Worm (Caenorhabditis elegans) whole organism, young adult: Measurements from ENCODE around the gene Y49G5A.1.
A peak's percentile ranks its signal among the peaks of the same experiment; 100 is the strongest.

Experiments
- B0261.1 ChIP-seq: sonication (generic microtip); optimal IDR thresholded peaks from 2 replicates; lab custom pipeline; 2016; ENCODE audit warnings: mild to moderate bottlenecking, missing genetic modification characterization, moderate library complexity, missing compliant biosample characterization
- D2030.7 ChIP-seq: fragments of 200-800 bp; sonication (Bioruptor generic); IDR thresholded peaks from 2 replicates; pipeline ENCODE4 v1.3.6; 2022; ENCODE audit warnings: missing genetic modification reagents, missing genetic modification characterization, missing compliant biosample characterization
- F52B5.7 ChIP-seq: sonication (generic microtip); optimal IDR thresholded peaks from 2 replicates; lab custom pipeline; 2016; ENCODE audit warnings: mild to moderate bottlenecking, missing genetic modification characterization, missing compliant biosample characterization
- K12H6.12 ChIP-seq: fragments of 200-800 bp; sonication (Bioruptor generic); optimal IDR thresholded peaks from 2 replicates; lab custom pipeline; 2018; ENCODE audit warnings: mild to moderate bottlenecking, missing genetic modification characterization, missing compliant biosample characterization
- T26A5.8 ChIP-seq: sonication (generic microtip); optimal IDR thresholded peaks from 2 replicates; lab custom pipeline; 2016; ENCODE audit warnings: missing genetic modification characterization, missing compliant biosample characterization
- Y95B8A.8 ChIP-seq: fragments of 200-800 bp; sonication (Bioruptor generic); IDR thresholded peaks from 2 replicates; pipeline ENCODE4 v1.3.6; 2022; ENCODE audit warnings: missing genetic modification reagents, missing genetic modification characterization, missing compliant biosample characterization
- ZK185.1 ChIP-seq: sonication (generic microtip); optimal IDR thresholded peaks from 2 replicates; lab custom pipeline; 2016; ENCODE audit warnings: mild to moderate bottlenecking, missing genetic modification characterization, missing compliant biosample characterization; ENCODE audit not compliant: poor library complexity, severe bottlenecking
- ama-1 ChIP-seq, 3 experiments: fragments of 150-350 bp in 1 of 3; sonication (generic microtip) in 2 of 3; optimal IDR thresholded peaks; 2 replicates each; lab custom pipeline; 2014 to 2018; ENCODE audit warnings: missing biosample characterization in 2 of 3, missing genetic modification characterization in 2 of 3, missing genetic modification reagents in 2 of 3
- aptf-3 ChIP-seq: fragments of 200-800 bp; sonication (Bioruptor generic); IDR thresholded peaks from 2 replicates; pipeline ENCODE4 v1.3.6; 2022; ENCODE audit warnings: missing genetic modification characterization, missing compliant biosample characterization
- atf-7 ChIP-seq: sonication (generic microtip); optimal IDR thresholded peaks from 2 replicates; lab custom pipeline; 2017; ENCODE audit warnings: mild to moderate bottlenecking, missing genetic modification characterization, missing compliant biosample characterization
- attf-5 ChIP-seq: fragments of 200-800 bp; sonication (Bioruptor generic); optimal IDR thresholded peaks from 2 replicates; lab custom pipeline; 2018; ENCODE audit warnings: mild to moderate bottlenecking, missing genetic modification characterization, missing compliant biosample characterization
- attf-6 ChIP-seq: fragments of 200-800 bp; sonication (Bioruptor generic); IDR thresholded peaks from 2 replicates; pipeline ENCODE4 v1.3.6; 2022; ENCODE audit warnings: missing genetic modification reagents, missing genetic modification characterization, missing compliant biosample characterization
- cebp-1 ChIP-seq, 2 experiments: fragments of 200-800 bp in 1 of 2; sonication (Bioruptor generic) in 1 of 2; sonication (generic microtip) in 1 of 2; IDR thresholded peaks in 1 of 2; optimal IDR thresholded peaks in 1 of 2; 2 replicates each; pipeline versions ENCODE4 v1.3.6 to Lab custom; 2017 to 2022; ENCODE audit warnings: missing compliant biosample characterization in 2 of 2, missing genetic modification characterization in 2 of 2, mild to moderate bottlenecking in 1 of 2, missing genetic modification reagents in 1 of 2, moderate library complexity in 1 of 2
- ceh-100 ChIP-seq: fragments of 200-800 bp; sonication (Bioruptor generic); IDR thresholded peaks from 2 replicates; pipeline ENCODE4 v1.3.6; 2022; ENCODE audit warnings: missing genetic modification reagents, missing genetic modification characterization, missing compliant biosample characterization
- chd-7 ChIP-seq: sonication (generic microtip); optimal IDR thresholded peaks from 2 replicates; lab custom pipeline; 2016; ENCODE audit warnings: mild to moderate bottlenecking, missing genetic modification characterization, moderate library complexity, missing compliant biosample characterization
- die-1 ChIP-seq: sonication (generic microtip); optimal IDR thresholded peaks from 2 replicates; lab custom pipeline; 2016; ENCODE audit warnings: missing genotype, mild to moderate bottlenecking, missing genetic modification characterization, missing compliant biosample characterization
- efl-1 ChIP-seq: fragments of 150-350 bp; optimal IDR thresholded peaks from 2 replicates; lab custom pipeline; 2014; ENCODE audit warnings: missing biosample characterization, missing genetic modification reagents, missing genetic modification characterization
- egrh-3 ChIP-seq: fragments of 200-800 bp; sonication (Bioruptor generic); IDR thresholded peaks from 2 replicates; pipeline ENCODE4 v1.3.6; 2022; ENCODE audit warnings: missing genetic modification reagents, missing genetic modification characterization, missing compliant biosample characterization
- hlh-12 ChIP-seq: sonication (generic microtip); optimal IDR thresholded peaks from 2 replicates; lab custom pipeline; 2016; ENCODE audit warnings: missing genetic modification characterization, missing compliant biosample characterization
- hmg-1.2 ChIP-seq: fragments of 200-800 bp; sonication (Bioruptor generic); IDR thresholded peaks from 2 replicates; pipeline ENCODE4 v1.3.6; 2022; ENCODE audit warnings: missing genetic modification reagents, missing genetic modification characterization, missing compliant biosample characterization
- lir-1 ChIP-seq: fragments of 200-800 bp; sonication (Bioruptor generic); conservative IDR thresholded peaks from 2 replicates; pipeline ENCODE4 v1.3.6; 2022; ENCODE audit warnings: missing genetic modification reagents, missing genetic modification characterization, missing compliant biosample characterization
- madf-10 ChIP-seq: sonication (generic microtip); optimal IDR thresholded peaks from 2 replicates; lab custom pipeline; 2016; ENCODE audit warnings: mild to moderate bottlenecking, missing genetic modification characterization, missing compliant biosample characterization
- madf-3 ChIP-seq: fragments of 200-800 bp; sonication (Bioruptor generic); IDR thresholded peaks from 2 replicates; pipeline ENCODE4 v1.3.6; 2022; ENCODE audit warnings: missing genetic modification reagents, missing genetic modification characterization, missing compliant biosample characterization
- madf-6 ChIP-seq: fragments of 200-800 bp; sonication (Bioruptor generic); IDR thresholded peaks from 2 replicates; pipeline ENCODE4 v1.3.6; 2022; ENCODE audit warnings: missing genetic modification reagents, missing genetic modification characterization, missing compliant biosample characterization
- nhr-80 ChIP-seq: sonication (generic microtip); optimal IDR thresholded peaks from 2 replicates; lab custom pipeline; 2016; ENCODE audit warnings: missing genetic modification characterization, missing compliant biosample characterization
- nhr-90 ChIP-seq: sonication (generic microtip); optimal IDR thresholded peaks from 2 replicates; lab custom pipeline; 2016; ENCODE audit warnings: missing genotype, mild to moderate bottlenecking, missing genetic modification characterization, missing compliant biosample characterization
- pbrm-1 ChIP-seq: fragments of 200-800 bp; sonication (Bioruptor generic); IDR thresholded peaks from 2 replicates; pipeline ENCODE4 v1.3.6; 2022; ENCODE audit warnings: missing genetic modification reagents, missing genetic modification characterization, missing compliant biosample characterization
- pha-4 ChIP-seq: fragments of 150-350 bp; sonication (generic microtip); optimal IDR thresholded peaks from 2 replicates; lab custom pipeline; 2014; ENCODE audit warnings: missing biosample characterization, missing genetic modification reagents, missing genetic modification characterization
- repo-1 ChIP-seq: sonication (generic microtip); optimal IDR thresholded peaks from 2 replicates; lab custom pipeline; 2017; ENCODE audit warnings: mild to moderate bottlenecking, missing genetic modification characterization, missing compliant biosample characterization
- rpc-1 ChIP-seq, 2 experiments: fragments of 150-350 bp in 1 of 2; sonication (generic microtip) in 1 of 2; optimal IDR thresholded peaks; 2 replicates each; lab custom pipeline; 2014 to 2018; ENCODE audit warnings: missing biosample characterization in 1 of 2, missing genetic modification characterization in 1 of 2, missing genetic modification reagents in 1 of 2, missing genotype in 1 of 2
- sdz-38 ChIP-seq: sonication (generic microtip); optimal IDR thresholded peaks from 2 replicates; lab custom pipeline; 2016; ENCODE audit warnings: missing genotype, missing genetic modification characterization, missing compliant biosample characterization
- snpc-3.4 ChIP-seq: sonication (generic microtip); optimal IDR thresholded peaks from 2 replicates; lab custom pipeline; 2017; ENCODE audit warnings: missing genetic modification characterization, mild to moderate bottlenecking, missing compliant biosample characterization, antibody characterized with exemption, moderate library complexity, missing genotype, missing genetic modification reagents
- tbp1 ChIP-seq: fragments of 200-800 bp; sonication (Bioruptor generic); optimal IDR thresholded peaks from 2 replicates; lab custom pipeline; 2018; ENCODE audit warnings: mild to moderate bottlenecking, missing genetic modification characterization, missing compliant biosample characterization
- ztf-18 ChIP-seq: sonication (generic microtip); optimal IDR thresholded peaks from 2 replicates; lab custom pipeline; 2016; ENCODE audit warnings: missing genotype, mild to moderate bottlenecking, missing genetic modification characterization, missing compliant biosample characterization
- ztf-22 ChIP-seq: fragments of 200-800 bp; sonication (Bioruptor generic); optimal IDR thresholded peaks from 2 replicates; lab custom pipeline; 2018; ENCODE audit warnings: mild to moderate bottlenecking, missing genetic modification characterization, moderate library complexity, missing compliant biosample characterization
- ztf-26 ChIP-seq: sonication (generic microtip); optimal IDR thresholded peaks from 2 replicates; lab custom pipeline; 2017; ENCODE audit warnings: missing genetic modification characterization, missing compliant biosample characterization

The Y49G5A.1 gene

ce11 chrV:5329677-5330266, 42.6 kb upstream of the Y49G5A.1 start (continued):
- peak; percentile 12 for TF ChIP-seq atf-7 (tag; lab: Kevin White, UChicago)
- peak; percentile 54 for TF ChIP-seq repo-1
- peak; percentile 8 for TF ChIP-seq ztf-22 (GFP tag; lab: Kevin White, UChicago)
- TF ChIP-seq rpc-1 (optimal IDR thresholded peaks at IDR 0.05; lab: Kevin White, UChicago): peak; percentile 67
- TF ChIP-seq rpc-1 (tag; optimal IDR thresholded peaks at IDR 0.05; lab: Kevin White, UChicago): peak; percentile 85
- TF ChIP-seq chd-7 (tag; lab: Kevin White, UChicago): no peak
- TF ChIP-seq ztf-18 (tag; lab: Kevin White, UChicago): peak; percentile 36
- peak; percentile 89 for TF ChIP-seq nhr-80 (tag; lab: Kevin White, UChicago)
- peak; percentile 53 for TF ChIP-seq nhr-90
- 0 out of 2 replicates have a peak, but pooled peaks have one; percentile 5 for TF ChIP-seq egrh-3 (GFP tag; lab: Robert Waterston, UW)
- TF ChIP-seq die-1 (tag; lab: Kevin White, UChicago): peak; percentile 27
- TF ChIP-seq madf-6: peak; percentile 34
- TF ChIP-seq pha-4 (tag; lab: Kevin White, UChicago): no peak
- peak; percentile 9 for TF ChIP-seq attf-5 (GFP tag; lab: Kevin White, UChicago)
- peak; percentile 65 for TF ChIP-seq B0261.1 (tag; lab: Kevin White, UChicago)
- no peak for TF ChIP-seq pbrm-1
- peak; percentile 44 for TF ChIP-seq ZK185.1 (tag; lab: Kevin White, UChicago)
- TF ChIP-seq T26A5.8 (tag; lab: Kevin White, UChicago): no peak
- TF ChIP-seq ama-1 (optimal IDR thresholded peaks at IDR 0.05; lab: Kevin White, UChicago): no peak
- TF ChIP-seq ama-1 (GFP tag; optimal IDR thresholded peaks at IDR 0.05; lab: Kevin White, UChicago): no peak
- TF ChIP-seq ztf-26 (tag; lab: Kevin White, UChicago): peak; percentile 18
- peak; percentile 88 for TF ChIP-seq tbp1 (GFP tag; lab: Kevin White, UChicago)
- TF ChIP-seq madf-10 (tag; lab: Kevin White, UChicago): peak; percentile 29
- TF ChIP-seq cebp-1 (GFP tag; IDR thresholded peaks at IDR 0.05; lab: Robert Waterston, UW): peak; percentile 50; the same call in 1 of the 2 replicates
- peak; percentile 81 for TF ChIP-seq cebp-1 (tag; optimal IDR thresholded peaks at IDR 0.05; lab: Kevin White, UChicago)
- no peak for TF ChIP-seq F52B5.7 (tag; lab: Kevin White, UChicago)
- TF ChIP-seq ceh-100 (GFP tag; lab: Robert Waterston, UW): no peak
- no peak for TF ChIP-seq madf-3 (GFP tag; lab: Robert Waterston, UW)

- TF ChIP-seq sdz-38 (no peak), lir-1 (GFP tag; lab: Robert Waterston, UW) (no peak), efl-1 (no peak), Y95B8A.8 (GFP tag; lab: Robert Waterston, UW) (no peak), aptf-3 (GFP tag; lab: Robert Waterston, UW) (no peak), K12H6.12 (tag; lab: Kevin White, UChicago) (no peak), hlh-12 (no peak), D2030.7 (GFP tag; lab: Robert Waterston, UW) (no peak), hmg-1.2 (no peak), attf-6 (GFP tag; lab: Robert Waterston, UW) (no peak), tbp1 (GFP tag; lab: Kevin White, UChicago) (no peak), snpc-3.4 (tag; lab: Kevin White, UChicago) (no peak)
Observed at ce11 chrV:5328314-5328713, 41.1 kb upstream of the Y49G5A.1 start, which contains the start of gene C10G8.8. TSS of gene C10G8.8 (minus strand) at chrV:5328414.
